Worm (Caenorhabditis elegans) whole organism, L2 larva: Measurements from ENCODE around the gene Y60A3A.19.

Experiments
- C34F6.9 ChIP-seq: fragments of 150-350 bp; optimal IDR thresholded peaks from 2 replicates; lab custom pipeline; 2014; ENCODE audit warnings: missing biosample characterization, missing genetic modification characterization
- F13H6.1 ChIP-seq: sonication (generic microtip); optimal IDR thresholded peaks from 2 replicates; lab custom pipeline; 2016; ENCODE audit warnings: missing genetic modification characterization, missing compliant biosample characterization
- alr-1 ChIP-seq: fragments of 150-350 bp; optimal IDR thresholded peaks from 2 replicates; lab custom pipeline; 2014; ENCODE audit warnings: missing biosample characterization, missing genetic modification characterization
- aly-2 ChIP-seq: fragments of 150-350 bp; optimal IDR thresholded peaks from 2 replicates; lab custom pipeline; 2014; ENCODE audit warnings: missing biosample characterization, missing genetic modification characterization
- ceh-16 ChIP-seq: fragments of 150-350 bp; optimal IDR thresholded peaks from 2 replicates; lab custom pipeline; 2014; ENCODE audit warnings: missing biosample characterization, missing genetic modification characterization
- dmd-4 ChIP-seq: sonication (generic microtip); optimal IDR thresholded peaks from 2 replicates; lab custom pipeline; 2017; ENCODE audit warnings: missing biosample characterization, missing genetic modification characterization
- egl-27 ChIP-seq: sonication (generic microtip); optimal IDR thresholded peaks from 3 replicates; lab custom pipeline; 2017; ENCODE audit warnings: missing biosample characterization, missing genetic modification reagents, missing genetic modification characterization
- elt-1 ChIP-seq: fragments of 150-350 bp; optimal IDR thresholded peaks from 2 replicates; lab custom pipeline; 2014; ENCODE audit warnings: missing biosample characterization, missing genetic modification characterization
- fos-1 ChIP-seq: fragments of 150-350 bp; optimal IDR thresholded peaks from 2 replicates; lab custom pipeline; 2014; ENCODE audit warnings: missing biosample characterization, missing genetic modification characterization
- gmeb-1 ChIP-seq: fragments of 150-350 bp; optimal IDR thresholded peaks from 2 replicates; lab custom pipeline; 2014; ENCODE audit warnings: missing biosample characterization, missing genetic modification characterization
- lin-13 ChIP-seq: fragments of 150-350 bp; optimal IDR thresholded peaks from 2 replicates; lab custom pipeline; 2014; ENCODE audit warnings: missing biosample characterization, missing genetic modification reagents, missing genetic modification characterization
- lin-39 ChIP-seq: fragments of 150-350 bp; optimal IDR thresholded peaks from 2 replicates; lab custom pipeline; 2014; ENCODE audit warnings: missing biosample characterization, missing genetic modification reagents, missing genetic modification characterization
- lsy-2 ChIP-seq, 2 experiments: fragments of 150-350 bp in 1 of 2; sonication (generic microtip) in 1 of 2; optimal IDR thresholded peaks; 2 replicates each; lab custom pipeline; 2014 to 2017; ENCODE audit warnings: missing biosample characterization in 2 of 2, missing genetic modification characterization in 2 of 2
- mbf-1 ChIP-seq: sonication (generic microtip); optimal IDR thresholded peaks from 2 replicates; lab custom pipeline; 2017; ENCODE audit warnings: missing biosample characterization, missing genetic modification characterization
- mdl-1 ChIP-seq, 2 experiments: fragments of 150-350 bp in 1 of 2; sonication (generic microtip) in 1 of 2; optimal IDR thresholded peaks; 2 replicates each; lab custom pipeline; 2017; ENCODE audit warnings: missing biosample characterization in 2 of 2, missing genetic modification characterization in 2 of 2
- nhr-11 ChIP-seq: fragments of 150-350 bp; optimal IDR thresholded peaks from 2 replicates; lab custom pipeline; 2014; ENCODE audit warnings: missing biosample characterization, missing genetic modification characterization
- nhr-129 ChIP-seq: fragments of 150-350 bp; optimal IDR thresholded peaks from 2 replicates; lab custom pipeline; 2014; ENCODE audit warnings: missing biosample characterization, missing genetic modification characterization
- nhr-21 ChIP-seq: fragments of 150-350 bp; optimal IDR thresholded peaks from 2 replicates; lab custom pipeline; 2014; ENCODE audit warnings: missing biosample characterization, missing genetic modification characterization
- nhr-23 ChIP-seq: fragments of 150-350 bp; optimal IDR thresholded peaks from 2 replicates; lab custom pipeline; 2014; ENCODE audit warnings: missing biosample characterization, missing genetic modification reagents, missing genetic modification characterization
- nhr-237 ChIP-seq: fragments of 150-350 bp; optimal IDR thresholded peaks from 2 replicates; lab custom pipeline; 2014; ENCODE audit warnings: missing biosample characterization, missing genetic modification characterization
- nhr-25 ChIP-seq: fragments of 150-350 bp; sonication (generic microtip); optimal IDR thresholded peaks from 3 replicates; lab custom pipeline; 2014; ENCODE audit warnings: missing biosample characterization, missing genetic modification characterization
- nhr-6 ChIP-seq: fragments of 150-350 bp; optimal IDR thresholded peaks from 2 replicates; lab custom pipeline; 2014; ENCODE audit warnings: missing biosample characterization, missing genetic modification characterization
- nhr-77 ChIP-seq: fragments of 150-350 bp; optimal IDR thresholded peaks from 2 replicates; lab custom pipeline; 2014; ENCODE audit warnings: missing biosample characterization, missing genetic modification characterization
- peb-1 ChIP-seq: fragments of 150-350 bp; optimal IDR thresholded peaks from 2 replicates; lab custom pipeline; 2014; ENCODE audit warnings: missing biosample characterization, missing genetic modification characterization
- skn-1 ChIP-seq: sonication (generic microtip); optimal IDR thresholded peaks from 2 replicates; lab custom pipeline; 2017; ENCODE audit warnings: missing biosample characterization, missing genetic modification characterization
- sma-3 ChIP-seq: sonication (generic microtip); optimal IDR thresholded peaks from 2 replicates; lab custom pipeline; 2016; ENCODE audit warnings: missing genetic modification reagents, missing genetic modification characterization, missing compliant biosample characterization
- snpc-4 ChIP-seq: fragments of 150-350 bp; optimal IDR thresholded peaks from 2 replicates; lab custom pipeline; 2014; ENCODE audit warnings: missing biosample characterization, missing genetic modification characterization
- unc-62 ChIP-seq: fragments of 150-350 bp; optimal IDR thresholded peaks from 2 replicates; lab custom pipeline; 2014; ENCODE audit warnings: missing biosample characterization, missing genetic modification reagents, missing genetic modification characterization
- zag-1 ChIP-seq: fragments of 150-350 bp; optimal IDR thresholded peaks from 2 replicates; lab custom pipeline; 2014; ENCODE audit warnings: missing biosample characterization, missing genetic modification characterization
- ztf-1 ChIP-seq: fragments of 200-800 bp; sonication (Bioruptor generic); conservative IDR thresholded peaks from 2 replicates; pipeline ENCODE4 v1.3.6; 2022; ENCODE audit warnings: missing genetic modification characterization, missing compliant biosample characterization
- ztf-11 ChIP-seq: sonication (generic microtip); optimal IDR thresholded peaks from 2 replicates; lab custom pipeline; 2017; ENCODE audit warnings: missing biosample characterization, missing genetic modification characterization
- ztf-4 ChIP-seq: fragments of 150-350 bp; optimal IDR thresholded peaks from 2 replicates; lab custom pipeline; 2014; ENCODE audit warnings: missing biosample characterization, missing genetic modification characterization

Gene Y60A3A.19

DNA sequence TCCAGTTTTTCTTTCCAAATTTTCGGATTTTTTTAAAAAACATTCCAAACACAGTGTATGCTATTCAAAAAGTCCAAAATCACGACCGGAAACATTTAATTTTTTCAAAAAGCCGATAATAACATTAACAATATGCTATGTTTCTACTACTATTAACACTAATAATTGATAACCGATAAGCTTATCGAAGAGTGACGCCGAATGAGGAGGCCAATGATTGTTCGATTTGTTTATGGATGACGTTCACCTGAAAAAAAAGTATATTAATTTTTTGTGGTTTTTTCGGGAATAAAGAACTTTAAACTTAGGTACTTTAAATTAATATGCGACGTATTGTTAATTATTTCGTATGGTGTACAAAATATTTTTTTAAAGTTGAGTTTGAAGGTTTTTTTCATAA lies 18.4 kb upstream of the Y60A3A.19 start:
- TF ChIP-seq fos-1 (tag; lab: Kevin White, UChicago) (peak; percentile 78), mdl-1 (tag; optimal IDR thresholded peaks at IDR 0.05; lab: Kevin White, UChicago) (no peak), skn-1 (tag; lab: Kevin White, UChicago) (no peak), lin-13 (no peak)

DNA sequence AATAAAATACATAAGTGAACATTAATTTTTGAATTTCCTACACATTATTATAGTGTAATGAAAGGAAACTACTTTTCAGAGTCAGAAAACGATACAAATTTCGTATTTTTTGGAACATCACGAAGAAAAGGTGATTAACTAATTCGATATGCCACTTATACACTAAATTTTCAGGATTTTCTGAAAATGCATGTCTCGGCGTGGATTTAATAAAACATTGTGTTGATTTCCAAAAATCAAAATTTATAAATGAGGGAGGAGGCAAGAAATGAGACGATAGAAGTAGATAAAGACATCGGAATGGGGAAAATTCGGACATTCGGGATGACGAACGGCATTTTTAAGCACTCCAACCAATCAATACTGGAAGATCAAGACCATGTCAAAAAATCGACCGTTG lies 17.2 kb upstream of the Y60A3A.19 start, which contains the start of gene Y116F11B.14:
Gene Y116F11B.14 (plus strand): TSS at position 301 of the 400 bp plus-strand sequence.
- TF ChIP-seq nhr-25 (tag; lab: Kevin White, UChicago) (no peak), zag-1 (tag; lab: Kevin White, UChicago) (no peak), nhr-6 (tag; lab: Kevin White, UChicago) (no peak), F13H6.1 (tag; lab: Kevin White, UChicago) (no peak), ztf-1 (GFP tag; lab: Robert Waterston, UW) (no peak), nhr-23 (no peak)
- TF ChIP-seq, all 48 proteins: peak for 0

DNA sequence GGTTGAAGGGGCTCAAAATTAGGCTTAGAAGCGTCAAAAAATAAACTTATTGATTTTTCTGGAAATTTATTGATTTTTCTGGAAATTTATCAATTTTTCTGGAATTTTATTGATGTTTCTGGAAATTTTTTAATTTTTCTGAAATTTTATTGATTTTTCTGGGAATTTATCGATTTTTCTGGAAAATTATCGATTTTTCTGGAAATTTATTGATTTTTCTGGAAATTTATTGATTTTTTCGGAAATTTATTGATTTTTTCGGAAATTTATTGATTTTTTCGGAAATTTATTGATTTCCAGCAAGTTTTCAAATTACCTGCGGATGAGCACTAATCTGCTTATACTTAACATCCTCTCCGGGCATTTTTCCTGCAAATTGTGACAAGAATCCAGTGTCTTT lies 14.5 kb upstream of the Y60A3A.19 start:
- no peak for TF ChIP-seq ztf-1 (GFP tag; lab: Robert Waterston, UW)
- no peak for TF ChIP-seq lin-13
- no peak for TF ChIP-seq peb-1 (tag; lab: Kevin White, UChicago)
- TF ChIP-seq ceh-16 (tag; lab: Kevin White, UChicago) = no peak
- TF ChIP-seq nhr-6 (tag; lab: Kevin White, UChicago) = no peak
- TF ChIP-seq nhr-129 = no peak
- no peak for TF ChIP-seq egl-27 (tag; lab: Kevin White, UChicago)

DNA sequence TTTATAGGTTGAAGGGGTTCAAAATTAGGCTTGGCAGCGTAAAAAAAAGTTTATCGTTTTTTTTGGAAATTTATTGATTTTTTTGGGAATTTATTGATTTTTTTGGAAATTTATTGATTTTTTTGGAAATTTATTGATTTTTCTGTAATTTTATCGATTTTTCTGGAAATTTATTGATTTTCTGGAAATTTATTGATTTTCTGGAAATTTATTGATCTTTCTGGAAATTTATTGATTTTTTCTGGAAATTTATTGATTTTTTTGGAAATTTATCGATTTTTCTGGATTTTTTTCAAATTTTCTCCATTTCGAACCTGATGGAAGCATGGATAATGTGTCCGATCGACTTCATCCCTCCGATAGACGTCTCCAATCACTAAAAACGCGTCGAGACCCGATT lies 11.6 kb upstream of the Y60A3A.19 start:
- TF ChIP-seq alr-1 (tag; lab: Kevin White, UChicago) (no peak), egl-27 (tag; lab: Kevin White, UChicago) (no peak), nhr-11 (tag; lab: Kevin White, UChicago) (no peak), aly-2 (tag; lab: Kevin White, UChicago) (no peak), nhr-237 (tag; lab: Kevin White, UChicago) (no peak), unc-62 (GFP tag; lab: Kevin White, UChicago) (no peak), nhr-77 (tag; lab: Kevin White, UChicago) (no peak), nhr-21 (no peak), elt-1 (no peak), dmd-4 (no peak), nhr-6 (tag; lab: Kevin White, UChicago) (no peak), ztf-4 (tag; lab: Kevin White, UChicago) (no peak), sma-3 (no peak), snpc-4 (tag; lab: Kevin White, UChicago) (no peak), lin-13 (no peak)

DNA sequence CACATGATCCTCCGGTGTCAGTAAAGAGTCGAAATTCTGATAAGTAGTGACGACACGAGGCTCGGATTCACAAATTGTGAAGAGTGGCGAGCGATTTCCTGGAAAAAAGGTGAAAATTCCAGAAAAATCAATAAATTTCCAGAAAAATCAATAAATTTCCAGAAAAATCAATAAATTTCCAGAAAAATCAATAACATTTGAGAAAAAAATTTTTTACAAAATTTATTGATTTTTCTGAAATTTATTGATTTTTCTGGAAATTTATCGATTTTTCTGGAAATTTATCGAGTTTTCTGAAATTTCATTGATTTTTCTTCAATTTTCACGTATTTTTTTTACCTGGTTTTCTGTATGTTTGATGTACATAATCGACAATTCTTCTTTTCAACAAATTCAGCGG lies 10.4 kb upstream of the Y60A3A.19 start:
- TF ChIP-seq nhr-6 (tag; lab: Kevin White, UChicago) = no peak
- no peak for TF ChIP-seq unc-62 (GFP tag; lab: Kevin White, UChicago)
- TF ChIP-seq lsy-2 (tag; optimal IDR thresholded peaks at IDR 0.05; lab: Kevin White, UChicago) = no peak
- no peak for TF ChIP-seq ceh-16 (tag; lab: Kevin White, UChicago)
- TF ChIP-seq C34F6.9 (tag; lab: Kevin White, UChicago) = no peak
- TF ChIP-seq ztf-11 (tag; lab: Kevin White, UChicago) = no peak
- no peak for TF ChIP-seq lin-39 (tag; lab: Kevin White, UChicago)
- TF ChIP-seq gmeb-1 (tag; lab: Kevin White, UChicago) = no peak
- TF ChIP-seq lin-13 = no peak
- TF ChIP-seq nhr-11 (tag; lab: Kevin White, UChicago) = no peak

DNA sequence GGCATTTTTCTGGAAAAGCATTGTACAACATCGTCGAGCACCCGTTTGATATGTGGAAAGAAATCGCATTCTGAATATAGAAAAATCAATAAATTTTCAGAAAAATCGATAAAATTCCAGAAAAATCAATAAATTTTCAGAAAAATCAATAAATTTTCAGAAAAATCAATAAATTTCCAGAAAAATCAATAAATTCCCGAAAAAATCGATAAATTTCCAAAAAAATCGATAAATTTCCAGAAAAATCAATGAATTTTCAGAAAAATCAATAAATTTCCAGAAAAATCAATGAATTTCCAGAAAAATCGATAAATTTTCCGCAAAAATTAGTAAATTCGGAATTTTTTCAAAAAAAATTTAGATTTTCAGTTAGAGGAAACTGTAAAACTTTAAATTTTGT lies 9.0 kb upstream of the Y60A3A.19 start, which contains the start of gene fars-2:
Gene fars-2 (minus strand): TSS at position 70 of the 400 bp plus-strand sequence.
- TF ChIP-seq mbf-1 (tag; lab: Kevin White, UChicago) (no peak), aly-2 (tag; lab: Kevin White, UChicago) (no peak), C34F6.9 (tag; lab: Kevin White, UChicago) (no peak), egl-27 (tag; lab: Kevin White, UChicago) (no peak), peb-1 (tag; lab: Kevin White, UChicago) (no peak)
